Fruit fly (Drosophila melanogaster) whole organism, prepupa: ENCODE data around the gene Hecw.
A peak's percentile ranks its signal among the peaks of the same experiment; 100 is the strongest.

Experiments
- Blimp-1 ChIP-seq: fragments of 200-800 bp; sonication (Bioruptor generic); optimal IDR thresholded peaks from 3 replicates; lab custom pipeline; 2017; ENCODE audit warnings: missing biosample characterization, missing genetic modification characterization, mild to moderate bottlenecking, moderate library complexity, missing genetic modification reagents
- CG10631 ChIP-seq: fragments of 200-800 bp; sonication (Bioruptor generic); optimal IDR thresholded peaks from 2 replicates; lab custom pipeline; 2016; ENCODE audit warnings: missing biosample characterization, missing genetic modification characterization
- CG10669 ChIP-seq: fragments of 200-800 bp; sonication (Bioruptor generic); optimal IDR thresholded peaks from 3 replicates; lab custom pipeline; 2018; ENCODE audit warnings: missing biosample characterization, mild to moderate bottlenecking, missing genetic modification characterization, moderate library complexity
- CG11294 ChIP-seq: fragments of 200-800 bp; sonication (Bioruptor generic); IDR thresholded peaks from 2 replicates; pipeline ENCODE4 v1.3.6; 2022; ENCODE audit warnings: missing biosample characterization, missing genetic modification characterization
- CG11762 ChIP-seq: fragments of 200-800 bp; sonication (Bioruptor generic); optimal IDR thresholded peaks from 3 replicates; lab custom pipeline; 2016; ENCODE audit warnings: missing biosample characterization, missing genetic modification characterization; ENCODE audit not compliant: insufficient read depth
- CG11902 ChIP-seq: fragments of 200-800 bp; sonication (Bioruptor generic); optimal IDR thresholded peaks from 3 replicates; lab custom pipeline; 2016; ENCODE audit warnings: missing biosample characterization, missing genetic modification characterization
- CG15336 ChIP-seq: fragments of 200-800 bp; sonication (Bioruptor generic); IDR thresholded peaks from 2 replicates; pipeline ENCODE4 v1.3.6; 2022; ENCODE audit warnings: missing biosample characterization, missing genetic modification characterization
- CG1621 ChIP-seq: fragments of 200-800 bp; sonication (Bioruptor generic); optimal IDR thresholded peaks from 3 replicates; lab custom pipeline; 2018; ENCODE audit warnings: missing biosample characterization, mild to moderate bottlenecking, missing genetic modification characterization
- CG16779 ChIP-seq: fragments of 200-800 bp; sonication (Bioruptor generic); optimal IDR thresholded peaks from 3 replicates; lab custom pipeline; 2017; ENCODE audit warnings: missing biosample characterization, mild to moderate bottlenecking, missing genetic modification characterization
- CG31627 ChIP-seq: fragments of 200-800 bp; sonication (Bioruptor generic); optimal IDR thresholded peaks from 3 replicates; lab custom pipeline; 2016; ENCODE audit warnings: missing biosample characterization, missing genetic modification characterization
- CG34406 ChIP-seq: fragments of 200-800 bp; sonication (Bioruptor generic); optimal IDR thresholded peaks from 3 replicates; lab custom pipeline; 2016; ENCODE audit warnings: missing biosample characterization, missing genetic modification characterization
- CG3919 ChIP-seq: fragments of 200-800 bp; sonication (Bioruptor generic); optimal IDR thresholded peaks from 3 replicates; lab custom pipeline; 2016; ENCODE audit warnings: missing biosample characterization, missing genetic modification characterization
- CG4318 ChIP-seq: fragments of 200-800 bp; sonication (Bioruptor generic); optimal IDR thresholded peaks from 3 replicates; lab custom pipeline; 2017; ENCODE audit warnings: missing biosample characterization, mild to moderate bottlenecking, missing genetic modification characterization
- CG6276 ChIP-seq: fragments of 200-800 bp; sonication (Bioruptor generic); optimal IDR thresholded peaks from 2 replicates; lab custom pipeline; 2017; ENCODE audit warnings: missing biosample characterization, mild to moderate bottlenecking, missing genetic modification characterization
- CG6854 ChIP-seq: fragments of 200-800 bp; sonication (Bioruptor generic); optimal IDR thresholded peaks from 2 replicates; lab custom pipeline; 2017; ENCODE audit warnings: missing biosample characterization, mild to moderate bottlenecking, missing genetic modification characterization
- CG7368 ChIP-seq: fragments of 200-800 bp; sonication (Bioruptor generic); optimal IDR thresholded peaks from 3 replicates; lab custom pipeline; 2016; ENCODE audit warnings: missing biosample characterization, missing genetic modification characterization
- CG8119 ChIP-seq: fragments of 200-800 bp; sonication (Bioruptor generic); IDR thresholded peaks from 3 replicates; pipeline ENCODE4 v1.3.6; 2022; ENCODE audit warnings: missing biosample characterization, missing genetic modification characterization
- CG8319 ChIP-seq: fragments of 200-800 bp; sonication (Bioruptor generic); optimal IDR thresholded peaks from 3 replicates; lab custom pipeline; 2016; ENCODE audit warnings: missing biosample characterization, missing genetic modification characterization
- Eip78C ChIP-seq: fragments of 200-800 bp; sonication (Bioruptor generic); peaks from one replicate; lab custom pipeline; 2016; ENCODE audit warnings: missing biosample characterization, missing genetic modification characterization
- Eip93F ChIP-seq: fragments of 200-800 bp; sonication (Bioruptor generic); optimal IDR thresholded peaks from 2 replicates; lab custom pipeline; 2016; ENCODE audit warnings: missing biosample characterization, mild to moderate bottlenecking, missing genetic modification characterization
- Ets21C ChIP-seq: fragments of 200-800 bp; sonication (Bioruptor generic); optimal IDR thresholded peaks from 3 replicates; lab custom pipeline; 2016; ENCODE audit warnings: missing biosample characterization, missing genetic modification characterization
- Ets96B ChIP-seq: fragments of 200-800 bp; optimal IDR thresholded peaks from 2 replicates; lab custom pipeline; 2019; ENCODE audit warnings: missing biosample characterization, mild to moderate bottlenecking, missing genetic modification characterization, moderate library complexity
- Gug ChIP-seq: fragments of 200-800 bp; sonication (Bioruptor generic); IDR thresholded peaks from 2 replicates; pipeline ENCODE4 v1.3.6; 2022; ENCODE audit warnings: missing biosample characterization, missing genetic modification characterization
- Hr38 ChIP-seq: sonication (Bioruptor generic); optimal IDR thresholded peaks from 2 replicates; lab custom pipeline; 2016; ENCODE audit warnings: missing biosample characterization, missing genetic modification characterization
- Hr4 ChIP-seq: fragments of 200-800 bp; sonication (Bioruptor generic); optimal IDR thresholded peaks from 3 replicates; lab custom pipeline; 2016; ENCODE audit warnings: missing biosample characterization, missing genetic modification characterization
- Lpt ChIP-seq: fragments of 200-800 bp; sonication (Bioruptor generic); optimal IDR thresholded peaks from 3 replicates; lab custom pipeline; 2016; ENCODE audit warnings: missing biosample characterization, missing genetic modification characterization
- OdsH ChIP-seq: fragments of 200-800 bp; sonication (Bioruptor generic); optimal IDR thresholded peaks from 3 replicates; lab custom pipeline; 2016; ENCODE audit warnings: missing biosample characterization, missing genetic modification characterization
- Smox ChIP-seq: fragments of 200-800 bp; sonication (Bioruptor generic); optimal IDR thresholded peaks from 3 replicates; lab custom pipeline; 2016; ENCODE audit warnings: missing biosample characterization, missing genetic modification characterization
- Sox102F ChIP-seq: fragments of 200-800 bp; sonication (Bioruptor generic); optimal IDR thresholded peaks from 2 replicates; lab custom pipeline; 2016; ENCODE audit warnings: missing biosample characterization, mild to moderate bottlenecking, missing genetic modification characterization
- Sox15 ChIP-seq: fragments of 200-800 bp; sonication (Bioruptor generic); optimal IDR thresholded peaks from 3 replicates; lab custom pipeline; 2016; ENCODE audit warnings: missing biosample characterization, missing genetic modification characterization
- achi ChIP-seq: fragments of 200-800 bp; sonication (Bioruptor generic); optimal IDR thresholded peaks from 3 replicates; lab custom pipeline; 2016; ENCODE audit warnings: missing biosample characterization, missing genetic modification characterization
- acj6 ChIP-seq: fragments of 200-800 bp; sonication (Bioruptor generic); optimal IDR thresholded peaks from 3 replicates; lab custom pipeline; 2016; ENCODE audit warnings: missing biosample characterization, missing genetic modification characterization
- dac ChIP-seq: fragments of 200-800 bp; sonication (Bioruptor generic); optimal IDR thresholded peaks from 2 replicates; lab custom pipeline; 2017; ENCODE audit warnings: missing biosample characterization, mild to moderate bottlenecking, missing genetic modification characterization
- dsx ChIP-seq: fragments of 200-800 bp; optimal IDR thresholded peaks from 3 replicates; lab custom pipeline; 2019; ENCODE audit warnings: missing biosample characterization, mild to moderate bottlenecking, missing genetic modification characterization, moderate library complexity; ENCODE audit not compliant: poor library complexity, severe bottlenecking
- eg ChIP-seq: fragments of 200-800 bp; sonication (Bioruptor generic); IDR thresholded peaks from 3 replicates; pipeline ENCODE4 v1.3.6; 2022; ENCODE audit warnings: missing biosample characterization, missing genetic modification characterization
- esn ChIP-seq: fragments of 200-800 bp; sonication (Bioruptor generic); optimal IDR thresholded peaks from 2 replicates; lab custom pipeline; 2016; ENCODE audit warnings: missing biosample characterization, mild to moderate bottlenecking, missing genetic modification characterization, moderate library complexity
- fd85E ChIP-seq: fragments of 200-800 bp; sonication (Bioruptor generic); optimal IDR thresholded peaks from 3 replicates; lab custom pipeline; 2016; ENCODE audit warnings: missing biosample characterization, missing genetic modification characterization
- fkh ChIP-seq: fragments of 200-800 bp; sonication (Bioruptor generic); optimal IDR thresholded peaks from 3 replicates; lab custom pipeline; 2017; ENCODE audit warnings: missing biosample characterization, mild to moderate bottlenecking, missing genetic modification characterization, moderate library complexity
- lz ChIP-seq: fragments of 200-800 bp; sonication (Bioruptor generic); optimal IDR thresholded peaks from 3 replicates; lab custom pipeline; 2016; ENCODE audit warnings: missing biosample characterization, missing genetic modification characterization
- pdm3 ChIP-seq: fragments of 200-800 bp; sonication (Bioruptor generic); optimal IDR thresholded peaks from 3 replicates; lab custom pipeline; 2016; ENCODE audit warnings: missing biosample characterization, missing genetic modification characterization
- salr ChIP-seq, 2 experiments: fragments of 200-800 bp; sonication (Bioruptor generic); optimal IDR thresholded peaks; 3 replicates each; lab custom pipeline; 2016 to 2018; ENCODE audit warnings: missing biosample characterization in 2 of 2, missing genetic modification characterization in 2 of 2, mild to moderate bottlenecking in 1 of 2
- spab ChIP-seq: fragments of 200-800 bp; sonication (Bioruptor generic); optimal IDR thresholded peaks from 2 replicates; lab custom pipeline; 2017; ENCODE audit warnings: missing biosample characterization, mild to moderate bottlenecking, missing genetic modification characterization, missing genetic modification reagents
- ss ChIP-seq, 2 experiments: fragments of 200-800 bp; sonication (Bioruptor generic); optimal IDR thresholded peaks; 2 replicates in 1 of 2; 3 replicates in 1 of 2; lab custom pipeline; 2017 to 2018; ENCODE audit warnings: mild to moderate bottlenecking in 2 of 2, missing biosample characterization in 2 of 2, missing genetic modification characterization in 2 of 2, moderate library complexity in 1 of 2
- svp ChIP-seq: fragments of 200-800 bp; sonication (Bioruptor generic); peaks from one replicate; lab custom pipeline; 2016; ENCODE audit warnings: missing biosample characterization, missing genetic modification characterization
- topi ChIP-seq: fragments of 200-800 bp; sonication (Bioruptor generic); optimal IDR thresholded peaks from 3 replicates; lab custom pipeline; 2016; ENCODE audit warnings: missing biosample characterization, missing genetic modification characterization
- vri ChIP-seq: fragments of 200-800 bp; sonication (Bioruptor generic); optimal IDR thresholded peaks from 3 replicates; lab custom pipeline; 2016; ENCODE audit warnings: missing biosample characterization, mild to moderate bottlenecking, missing genetic modification characterization

Gene Hecw

DNA sequence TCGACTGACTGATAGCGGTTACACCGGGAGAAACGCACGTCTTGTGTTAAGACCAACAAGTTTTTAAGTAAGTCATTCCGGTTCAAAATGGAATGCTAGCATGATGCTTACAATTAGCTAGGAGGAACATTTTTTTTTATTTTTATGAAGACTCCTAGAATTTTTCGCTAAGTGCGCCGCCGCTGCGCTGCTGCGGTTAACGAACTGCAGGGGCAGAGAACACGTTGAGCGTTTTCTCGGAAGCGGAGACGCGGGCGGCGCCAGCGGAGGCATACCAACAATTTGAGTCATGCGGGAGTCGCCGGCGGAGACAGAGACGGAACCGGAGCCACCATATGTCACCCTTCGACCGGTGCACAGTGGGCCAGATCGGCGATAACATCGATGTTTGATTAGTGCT is 37.3 kb downstream of the Hecw start (continued):
- TF ChIP-seq Ets96B (tag; lab: Kevin White, UChicago) (peak; percentile 94), eg (peak; percentile 98), CG11902 (GFP tag; lab: Kevin White, UChicago) (peak; percentile 98), Hr4 (GFP tag; lab: Kevin White, UChicago) (peak; percentile 98), dsx (GFP tag; lab: Kevin White, UChicago) (peak; percentile 93), CG34406 (GFP tag; lab: Kevin White, UChicago) (peak; percentile 98), CG31627 (GFP tag; lab: Kevin White, UChicago) (peak; percentile 99), Sox102F (GFP tag; lab: Kevin White, UChicago) (peak; percentile 98), CG10631 (GFP tag; lab: Kevin White, UChicago) (peak; percentile 97), salr (GFP tag; optimal IDR thresholded peaks at IDR 0.05; lab: Kevin White, UChicago) (peak; percentile 92 to 94), CG11762 (GFP tag; lab: Kevin White, UChicago) (peak; percentile 97), CG4318 (GFP tag; lab: Kevin White, UChicago) (peak; percentile 92), dac (GFP tag; lab: Kevin White, UChicago) (peak; percentile 94), CG15336 (GFP tag; lab: Robert Waterston, UW) (peak; percentile 97)

DNA sequence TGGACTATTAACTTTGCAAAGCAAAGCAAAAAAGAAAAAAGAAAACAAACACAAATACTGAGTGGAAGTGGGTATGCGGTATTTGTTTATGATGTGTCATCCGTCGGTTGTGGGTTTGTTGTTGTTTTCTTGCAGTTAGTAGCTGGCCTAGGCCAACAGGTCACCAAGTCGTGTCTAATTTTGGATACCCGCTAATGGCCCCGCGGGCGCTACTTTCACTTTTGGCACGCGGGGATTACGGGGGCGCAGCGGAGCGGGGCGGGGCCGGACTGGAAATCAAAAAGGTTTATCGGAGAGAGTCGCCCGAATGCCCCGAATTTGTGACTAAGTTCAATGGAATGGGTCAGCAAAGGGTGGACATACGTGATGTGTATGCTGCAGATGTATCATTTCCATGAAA is 38.3 kb downstream of the Hecw start:
- TF ChIP-seq lz (GFP tag; lab: Kevin White, UChicago) (no peak), CG11902 (GFP tag; lab: Kevin White, UChicago) (no peak), CG16779 (no peak), Blimp-1 (GFP tag; lab: Kevin White, UChicago) (peak; percentile 10), CG3919 (GFP tag; lab: Kevin White, UChicago) (no peak)
- TF ChIP-seq, all 60 proteins: peak for 1

DNA sequence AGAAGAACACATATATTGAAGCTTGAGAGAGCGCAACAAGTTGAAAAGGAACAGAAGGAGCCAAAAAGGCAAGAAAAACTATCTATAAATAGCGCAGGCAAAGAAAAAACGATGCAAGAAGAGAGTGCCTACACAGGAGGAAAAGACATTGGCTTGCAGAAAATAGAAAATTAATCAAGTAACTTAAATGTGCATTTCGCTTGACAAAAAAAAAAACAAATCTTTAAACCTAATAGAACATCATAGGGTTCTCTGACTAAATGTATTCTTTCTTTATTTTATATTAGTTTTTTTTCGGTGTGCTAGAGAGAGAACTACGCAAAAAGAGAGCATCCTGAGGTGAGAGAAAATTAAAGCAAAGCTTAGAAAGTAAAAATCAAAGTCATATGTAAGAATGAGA is 41.3 kb downstream of the Hecw start:
- peak; percentile 96 for TF ChIP-seq CG10631 (GFP tag; lab: Kevin White, UChicago)
- TF ChIP-seq CG1621 = peak; percentile 86
- TF ChIP-seq svp (GFP tag; lab: Kevin White, UChicago) = peak; percentile 50
- TF ChIP-seq dsx (GFP tag; lab: Kevin White, UChicago) = peak; percentile 49
- peak; percentile 66 for TF ChIP-seq CG34406 (GFP tag; lab: Kevin White, UChicago)
- peak; percentile 92 for TF ChIP-seq achi (GFP tag; lab: Kevin White, UChicago)
- TF ChIP-seq fkh (GFP tag; lab: Kevin White, UChicago) = no peak
- no peak for TF ChIP-seq fd85E (GFP tag; lab: Kevin White, UChicago)
- TF ChIP-seq CG8119 = peak; percentile 97
- no peak for TF ChIP-seq Blimp-1 (GFP tag; lab: Kevin White, UChicago)
- peak; percentile 90 for TF ChIP-seq CG6276 (GFP tag; lab: Kevin White, UChicago)
- peak; percentile 89 for TF ChIP-seq Ets96B (tag; lab: Kevin White, UChicago)
- TF ChIP-seq ss (GFP tag; optimal IDR thresholded peaks at IDR 0.05; lab: Kevin White, UChicago) = peak in 1 of 2 experiments; percentile 88
- TF ChIP-seq esn (GFP tag; lab: Kevin White, UChicago) = no peak
- TF ChIP-seq spab (GFP tag; lab: Kevin White, UChicago) = peak; percentile 88
- no peak for TF ChIP-seq Ets21C
- TF ChIP-seq OdsH (GFP tag; lab: Kevin White, UChicago) = peak; percentile 89
- no peak for TF ChIP-seq vri (GFP tag; lab: Kevin White, UChicago)
- TF ChIP-seq CG15336 (GFP tag; lab: Robert Waterston, UW) = peak; percentile 94
- TF ChIP-seq Smox (GFP tag; lab: Kevin White, UChicago) = no peak
- peak; percentile 68 for TF ChIP-seq CG7368
- TF ChIP-seq Sox15 (GFP tag; lab: Kevin White, UChicago) = peak; percentile 30
- peak; percentile 83 for TF ChIP-seq CG16779
- peak; percentile 53 for TF ChIP-seq CG8319 (GFP tag; lab: Kevin White, UChicago)
- peak; percentile 88 for TF ChIP-seq CG4318 (GFP tag; lab: Kevin White, UChicago)
- no peak for TF ChIP-seq Hr38 (GFP tag; lab: Kevin White, UChicago)
- TF ChIP-seq CG11294 (GFP tag; lab: Robert Waterston, UW) = peak; percentile 76
- TF ChIP-seq eg = peak; percentile 93
- TF ChIP-seq Hr4 (GFP tag; lab: Kevin White, UChicago) = peak; percentile 87
- peak; percentile 91 for TF ChIP-seq pdm3
- peak; percentile 43 for TF ChIP-seq topi (GFP tag; lab: Kevin White, UChicago)
- TF ChIP-seq CG6854 = no peak
- peak; percentile 89 for TF ChIP-seq CG10669 (GFP tag; lab: Kevin White, UChicago)
- TF ChIP-seq Eip78C (GFP tag; lab: Kevin White, UChicago) = peak; percentile 98
- peak; percentile 91 for TF ChIP-seq Gug (GFP tag; lab: Robert Waterston, UW)
- TF ChIP-seq Lpt (GFP tag; lab: Kevin White, UChicago) = peak; percentile 94
- no peak for TF ChIP-seq Eip93F (GFP tag; lab: Kevin White, UChicago)
- TF ChIP-seq acj6 = peak; percentile 88
